Worm (Caenorhabditis elegans) whole organism, late embryonic: ENCODE measurements around the gene F58E6.5.
A peak's percentile ranks its signal among the peaks of the same experiment; 100 is the strongest.

ENCODE experiments used
- F13H6.1 ChIP-seq: sonication (generic microtip); optimal IDR thresholded peaks from 2 replicates; lab custom pipeline; 2016; ENCODE audit warnings: missing genetic modification characterization, missing compliant biosample characterization
- ceh-18 ChIP-seq: sonication (generic microtip); optimal IDR thresholded peaks from 2 replicates; lab custom pipeline; 2016; ENCODE audit warnings: missing genetic modification characterization, missing compliant biosample characterization
- ceh-19 ChIP-seq: fragments of 200-800 bp; sonication (Bioruptor generic); optimal IDR thresholded peaks from 2 replicates; lab custom pipeline; 2018; ENCODE audit warnings: mild to moderate bottlenecking, missing genetic modification characterization, missing compliant biosample characterization
- ceh-30 ChIP-seq: fragments of 150-350 bp; optimal IDR thresholded peaks from 2 replicates; lab custom pipeline; 2014; ENCODE audit warnings: missing biosample characterization, missing genetic modification characterization
- ceh-31 ChIP-seq: sonication (generic microtip); optimal IDR thresholded peaks from 2 replicates; lab custom pipeline; 2016; ENCODE audit warnings: missing genetic modification characterization, missing compliant biosample characterization
- ceh-34 ChIP-seq: sonication (generic microtip); optimal IDR thresholded peaks from 2 replicates; lab custom pipeline; 2016; ENCODE audit warnings: mild to moderate bottlenecking, missing genetic modification characterization, missing compliant biosample characterization
- ceh-45 ChIP-seq: fragments of 200-800 bp; sonication (Bioruptor generic); IDR thresholded peaks from 2 replicates; pipeline ENCODE4 v1.3.6; 2022; ENCODE audit warnings: missing genetic modification reagents, missing genetic modification characterization, missing compliant biosample characterization
- ceh-48 ChIP-seq: sonication (generic microtip); optimal IDR thresholded peaks from 2 replicates; lab custom pipeline; 2016; ENCODE audit warnings: missing genetic modification characterization, inconsistent platforms, missing compliant biosample characterization
- elt-2 ChIP-seq: sonication (generic microtip); optimal IDR thresholded peaks from 2 replicates; lab custom pipeline; 2016; ENCODE audit warnings: missing genetic modification reagents, missing genetic modification characterization, missing compliant biosample characterization
- ets-4 ChIP-seq: sonication (generic microtip); optimal IDR thresholded peaks from 2 replicates; lab custom pipeline; 2016; ENCODE audit warnings: missing genetic modification characterization, missing compliant biosample characterization
- eyg-1 ChIP-seq: sonication (generic microtip); optimal IDR thresholded peaks from 2 replicates; lab custom pipeline; 2016; ENCODE audit warnings: missing genotype, missing genetic modification characterization, missing compliant biosample characterization
- fkh-10 ChIP-seq: fragments of 150-350 bp; optimal IDR thresholded peaks from 2 replicates; lab custom pipeline; 2014; ENCODE audit warnings: missing biosample characterization, missing genetic modification reagents, missing genetic modification characterization
- fkh-6 ChIP-seq: sonication (generic microtip); optimal IDR thresholded peaks from 2 replicates; lab custom pipeline; 2016; ENCODE audit warnings: missing genetic modification characterization, missing compliant biosample characterization
- hlh-15 ChIP-seq: sonication (generic microtip); optimal IDR thresholded peaks from 2 replicates; lab custom pipeline; 2016; ENCODE audit warnings: missing genetic modification characterization, missing compliant biosample characterization
- hlh-6 ChIP-seq: sonication (generic microtip); optimal IDR thresholded peaks from 2 replicates; lab custom pipeline; 2016; ENCODE audit warnings: missing genotype, missing genetic modification characterization, missing compliant biosample characterization
- madf-2 ChIP-seq: sonication (generic microtip); optimal IDR thresholded peaks from 2 replicates; lab custom pipeline; 2017; ENCODE audit warnings: missing genetic modification characterization, missing compliant biosample characterization
- mec-3 ChIP-seq: sonication (generic microtip); optimal IDR thresholded peaks from 2 replicates; lab custom pipeline; 2016; ENCODE audit warnings: borderline replicate concordance, missing genetic modification characterization, missing compliant biosample characterization
- nfya-1 ChIP-seq: sonication (generic microtip); optimal IDR thresholded peaks from 2 replicates; lab custom pipeline; 2017; ENCODE audit warnings: missing genetic modification characterization, mild to moderate bottlenecking, missing compliant biosample characterization, antibody characterized with exemption, moderate library complexity
- nhr-232 ChIP-seq: sonication (generic microtip); optimal IDR thresholded peaks from 2 replicates; lab custom pipeline; 2016; ENCODE audit warnings: missing genetic modification characterization, missing compliant biosample characterization
- npax-4 ChIP-seq: sonication (generic microtip); optimal IDR thresholded peaks from 2 replicates; lab custom pipeline; 2016; ENCODE audit warnings: missing genetic modification characterization, missing compliant biosample characterization
- odd-2 ChIP-seq: sonication (generic microtip); optimal IDR thresholded peaks from 2 replicates; lab custom pipeline; 2017; ENCODE audit warnings: antibody characterized with exemption, mild to moderate bottlenecking, missing genetic modification characterization, missing compliant biosample characterization
- pqm-1 ChIP-seq: sonication (generic microtip); optimal IDR thresholded peaks from 2 replicates; lab custom pipeline; 2016; ENCODE audit warnings: missing genetic modification characterization, missing compliant biosample characterization
- pros-1 ChIP-seq: fragments of 150-350 bp; optimal IDR thresholded peaks from 2 replicates; lab custom pipeline; 2014; ENCODE audit warnings: missing biosample characterization, missing genetic modification reagents, missing genetic modification characterization
- ref-2 ChIP-seq: sonication (generic microtip); optimal IDR thresholded peaks from 2 replicates; lab custom pipeline; 2016; ENCODE audit warnings: missing genetic modification characterization, missing compliant biosample characterization
- rnt-1 ChIP-seq: sonication (generic microtip); optimal IDR thresholded peaks from 2 replicates; lab custom pipeline; 2016; ENCODE audit warnings: missing genetic modification characterization, missing compliant biosample characterization
- sdc-2 ChIP-seq: sonication (generic microtip); optimal IDR thresholded peaks from 2 replicates; lab custom pipeline; 2016; ENCODE audit warnings: missing genotype, missing genetic modification characterization, missing compliant biosample characterization
- sox-2 ChIP-seq: fragments of 200-800 bp; sonication (Bioruptor generic); IDR thresholded peaks from 2 replicates; pipeline ENCODE4 v1.3.6; 2022; ENCODE audit warnings: missing genetic modification reagents, missing genetic modification characterization, missing compliant biosample characterization
- tbx-2 ChIP-seq: sonication (generic microtip); optimal IDR thresholded peaks from 2 replicates; lab custom pipeline; 2016; ENCODE audit warnings: missing genetic modification characterization, missing compliant biosample characterization
- unc-42 ChIP-seq: sonication (generic microtip); optimal IDR thresholded peaks from 2 replicates; lab custom pipeline; 2016; ENCODE audit warnings: missing genotype, missing genetic modification characterization, missing compliant biosample characterization
- unc-55 ChIP-seq: sonication (generic microtip); optimal IDR thresholded peaks from 2 replicates; lab custom pipeline; 2017; ENCODE audit warnings: missing biosample characterization, missing genetic modification reagents, missing genetic modification characterization
- unc-86 ChIP-seq: sonication (generic microtip); optimal IDR thresholded peaks from 2 replicates; lab custom pipeline; 2016; ENCODE audit warnings: missing genetic modification characterization, missing compliant biosample characterization
- ztf-16 ChIP-seq: sonication (generic microtip); optimal IDR thresholded peaks from 2 replicates; lab custom pipeline; 2017; ENCODE audit warnings: missing genetic modification characterization, missing compliant biosample characterization

F58E6.5 gene

DNA sequence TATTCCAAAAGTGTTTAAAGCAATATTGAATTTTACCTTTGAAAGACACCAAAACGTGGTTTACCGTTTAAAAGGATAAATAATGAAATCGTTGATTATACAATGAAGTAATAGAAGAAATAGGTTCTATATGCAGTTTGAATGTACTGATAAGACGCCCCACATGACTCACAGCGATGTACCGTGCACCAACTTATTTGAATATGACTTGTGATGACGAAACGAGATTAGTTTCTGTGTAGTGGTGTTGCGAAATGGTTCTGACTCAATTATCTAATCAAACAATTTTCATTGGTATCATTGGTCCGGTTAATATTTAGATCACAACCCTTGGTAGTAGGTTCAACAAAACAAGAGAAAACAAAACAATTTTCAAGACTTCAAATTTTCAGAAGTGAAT lies 43.2 kb downstream of the F58E6.5 start:
- TF ChIP-seq elt-2 (tag; lab: Kevin White, UChicago) (peak; percentile 81), tbx-2 (tag; lab: Kevin White, UChicago) (no peak)

DNA sequence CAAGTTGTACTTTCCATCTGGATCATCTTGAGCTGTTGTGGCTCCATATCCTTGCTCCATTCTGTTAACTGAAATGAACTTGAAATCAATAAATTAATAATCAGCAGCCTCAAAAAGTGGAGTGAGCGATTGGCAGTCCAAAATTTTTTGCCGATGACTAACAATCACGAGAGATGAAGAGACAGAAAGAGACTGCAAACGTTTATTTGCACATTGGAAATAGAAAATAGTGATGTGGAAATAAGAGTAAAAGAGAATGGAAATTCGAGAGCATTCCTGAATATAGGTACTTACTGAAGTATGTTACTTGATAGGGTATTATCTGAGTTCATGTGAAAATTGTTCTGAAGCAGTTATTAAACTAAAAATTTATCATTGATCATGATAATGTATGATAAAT lies 44.6 kb downstream of the F58E6.5 start, which contains the start of gene tag-120:
TSS of gene tag-120 (minus strand) at position 68 of the 400 bp plus-strand sequence.
- no peak for TF ChIP-seq ceh-45 (GFP tag; lab: Robert Waterston, UW)
- TF ChIP-seq ztf-16 (tag; lab: Kevin White, UChicago) = no peak
- no peak for TF ChIP-seq unc-86 (tag; lab: Kevin White, UChicago)
- no peak for TF ChIP-seq pros-1 (tag; lab: Kevin White, UChicago)
- TF ChIP-seq odd-2 (tag; lab: Kevin White, UChicago) = no peak
- TF ChIP-seq ceh-19 = no peak
- TF ChIP-seq mec-3 (tag; lab: Kevin White, UChicago) = no peak
- TF ChIP-seq nhr-232 = no peak
- no peak for TF ChIP-seq ceh-30 (tag; lab: Kevin White, UChicago)
- TF ChIP-seq ref-2 (tag; lab: Kevin White, UChicago) = no peak
- TF ChIP-seq ceh-18 (tag; lab: Kevin White, UChicago) = no peak

DNA sequence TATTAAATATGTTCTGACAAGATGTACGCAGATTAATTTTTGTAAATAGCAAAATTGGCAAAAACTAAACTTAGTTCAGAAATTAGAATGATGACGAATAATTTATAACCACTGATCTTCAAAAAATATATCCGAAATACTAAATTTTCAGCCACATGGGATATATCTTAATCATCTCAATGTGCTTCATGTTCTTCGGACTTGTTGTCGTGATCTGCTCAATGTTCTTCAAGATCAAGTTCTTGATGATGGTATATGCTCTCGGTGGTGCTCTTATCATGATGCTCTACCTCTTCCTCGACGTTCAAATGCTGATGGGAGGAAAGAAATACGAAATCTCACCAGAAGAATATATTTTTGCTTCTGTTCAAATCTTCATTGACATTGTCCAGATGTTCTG lies 47.8 kb downstream of the F58E6.5 start:
- no peak for TF ChIP-seq hlh-15
- TF ChIP-seq pros-1 (tag; lab: Kevin White, UChicago) = no peak
- TF ChIP-seq ceh-34 = no peak
- no peak for TF ChIP-seq ceh-30 (tag; lab: Kevin White, UChicago)
- no peak for TF ChIP-seq unc-42 (tag; lab: Kevin White, UChicago)
- TF ChIP-seq pqm-1 (tag; lab: Kevin White, UChicago) = no peak
- TF ChIP-seq ceh-18 (tag; lab: Kevin White, UChicago) = no peak
- no peak for TF ChIP-seq fkh-10 (GFP tag; lab: Kevin White, UChicago)
- no peak for TF ChIP-seq npax-4 (tag; lab: Kevin White, UChicago)
- TF ChIP-seq ets-4 (tag; lab: Kevin White, UChicago) = no peak
- TF ChIP-seq madf-2 (tag; lab: Kevin White, UChicago) = no peak
- no peak for TF ChIP-seq hlh-6 (tag; lab: Kevin White, UChicago)
- no peak for TF ChIP-seq unc-86 (tag; lab: Kevin White, UChicago)
- TF ChIP-seq sdc-2 (tag; lab: Kevin White, UChicago) = no peak
- TF ChIP-seq elt-2 (tag; lab: Kevin White, UChicago) = no peak
- TF ChIP-seq sox-2 (GFP tag; lab: Robert Waterston, UW) = no peak
- no peak for TF ChIP-seq rnt-1

DNA sequence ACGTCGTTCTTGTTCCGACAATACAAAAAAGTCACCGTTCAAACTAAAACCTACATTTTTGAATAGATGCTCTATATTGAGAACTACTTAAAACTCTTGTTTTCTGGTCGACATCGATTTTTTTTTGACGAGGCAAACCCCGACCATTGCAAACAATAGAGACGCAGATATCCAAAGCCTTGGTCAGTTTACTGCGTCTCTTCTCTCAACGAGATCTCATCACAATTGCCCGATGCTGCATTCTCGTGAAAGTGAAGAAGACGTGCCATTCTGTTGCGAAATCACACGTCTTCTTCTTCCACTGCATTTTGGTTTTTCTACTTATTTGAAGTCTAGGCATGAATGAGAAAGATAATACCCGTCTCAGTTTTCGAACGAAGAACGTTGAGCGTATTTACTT lies 50.0 kb downstream of the F58E6.5 start:
- TF ChIP-seq nfya-1 = peak; percentile 43
- TF ChIP-seq ceh-19 = peak; percentile 23
- no peak for TF ChIP-seq F13H6.1
- peak; percentile 36 for TF ChIP-seq unc-55 (GFP tag; lab: Kevin White, UChicago)
- peak; percentile 76 for TF ChIP-seq ceh-48 (tag; lab: Kevin White, UChicago)
- peak; percentile 65 for TF ChIP-seq ceh-31 (tag; lab: Kevin White, UChicago)

DNA sequence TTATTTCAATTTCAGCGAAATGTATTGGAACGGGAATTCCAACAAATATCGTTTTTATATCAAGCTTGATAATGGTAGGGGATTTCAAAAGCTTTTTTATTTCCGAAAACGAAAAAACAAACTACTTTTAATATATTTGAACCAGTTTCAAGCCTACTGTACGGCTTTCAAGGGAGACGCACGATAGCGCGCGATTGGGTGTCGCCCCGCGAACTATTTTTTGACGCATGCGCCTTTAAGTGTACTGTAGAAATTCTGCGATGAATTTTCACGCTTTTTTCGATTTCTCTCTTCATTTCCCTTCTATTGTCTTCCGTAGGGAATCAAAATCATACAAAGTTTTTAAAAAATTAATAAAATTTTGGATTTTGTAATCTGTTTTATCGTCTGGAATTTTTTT lies 50.8 kb downstream of the F58E6.5 start:
- TF ChIP-seq sox-2 (GFP tag; lab: Robert Waterston, UW) (no peak), eyg-1 (tag; lab: Kevin White, UChicago) (no peak), tbx-2 (tag; lab: Kevin White, UChicago) (no peak), unc-86 (tag; lab: Kevin White, UChicago) (no peak), fkh-6 (tag; lab: Kevin White, UChicago) (no peak)
